Worm (Caenorhabditis elegans) whole organism, L1 larva: ENCODE data around the gene klp-19.

Source experiments
- dpl-1 ChIP-seq, 3 experiments: fragments of 150-350 bp in 2 of 3; sonication (generic microtip) in 1 of 3; optimal IDR thresholded peaks; 2 replicates each; lab custom pipeline; 2014 to 2017; ENCODE audit warnings: missing biosample characterization in 3 of 3, missing genetic modification characterization in 3 of 3, missing genetic modification reagents in 3 of 3
- egl-27 ChIP-seq, 2 experiments: fragments of 150-350 bp in 1 of 2; sonication (generic microtip); optimal IDR thresholded peaks; 3 replicates each; lab custom pipeline; 2017 to 2018; ENCODE audit warnings: missing biosample characterization in 2 of 2, missing genetic modification characterization in 2 of 2, missing genetic modification reagents in 2 of 2
- lin-13 ChIP-seq: fragments of 150-350 bp; optimal IDR thresholded peaks from 2 replicates; lab custom pipeline; 2014; ENCODE audit warnings: missing biosample characterization, missing genetic modification reagents, missing genetic modification characterization
- mef-2 ChIP-seq: fragments of 150-350 bp; optimal IDR thresholded peaks from 2 replicates; lab custom pipeline; 2014; ENCODE audit warnings: missing biosample characterization, missing genetic modification characterization
- mep-1 ChIP-seq: fragments of 150-350 bp; optimal IDR thresholded peaks from 2 replicates; lab custom pipeline; 2014; ENCODE audit warnings: missing biosample characterization, missing genetic modification characterization
- nhr-77 ChIP-seq: fragments of 150-350 bp; optimal IDR thresholded peaks from 2 replicates; lab custom pipeline; 2014; ENCODE audit warnings: missing biosample characterization, missing genetic modification characterization
- pag-3 ChIP-seq: sonication (generic microtip); optimal IDR thresholded peaks from 2 replicates; lab custom pipeline; 2017; ENCODE audit warnings: missing genetic modification characterization, mild to moderate bottlenecking, missing compliant biosample characterization, antibody characterized with exemption, borderline replicate concordance; ENCODE audit not compliant: insufficient read depth

ce11 chrIII:13315071-13315470 is 8.0 kb upstream of the klp-19 start, which contains the start of gene dph-7:
- TF ChIP-seq nhr-77 (tag; lab: Kevin White, UChicago) (no peak), lin-13 (GFP tag; lab: Kevin White, UChicago) (no peak), dpl-1 (GFP tag; optimal IDR thresholded peaks at IDR 0.05; lab: Kevin White, UChicago) (no peak), mep-1 (tag; lab: Kevin White, UChicago) (no peak), egl-27 (tag; optimal IDR thresholded peaks at IDR 0.05; lab: Kevin White, UChicago) (no peak), mef-2 (no peak), pag-3 (tag; lab: Kevin White, UChicago) (no peak)
